Fruit fly (Drosophila melanogaster) whole organism, embryonic: Measurements from ENCODE around the gene Vlet.

Experiments
- CG10274 ChIP-seq: fragments of 200-800 bp; sonication (Bioruptor generic); optimal IDR thresholded peaks from 3 replicates; lab custom pipeline; 2017; ENCODE audit warnings: missing biosample characterization, mild to moderate bottlenecking, missing genetic modification characterization
- CG10979 ChIP-seq: fragments of 200-800 bp; sonication (Bioruptor generic); optimal IDR thresholded peaks from 2 replicates; lab custom pipeline; 2018; ENCODE audit warnings: missing biosample characterization, mild to moderate bottlenecking, missing genetic modification characterization, moderate library complexity
- CG11247 ChIP-seq: fragments of 200-800 bp; sonication (Bioruptor generic); IDR thresholded peaks from 2 replicates; pipeline ENCODE4 v1.3.6; 2022; ENCODE audit warnings: missing biosample characterization, missing genetic modification characterization
- CG11456 ChIP-seq: fragments of 200-800 bp; sonication (Bioruptor generic); IDR thresholded peaks from 3 replicates; pipeline ENCODE4 v1.3.6; 2022; ENCODE audit warnings: missing biosample characterization, missing genetic modification characterization
- CG12744 ChIP-seq: fragments of 200-800 bp; sonication (Bioruptor generic); optimal IDR thresholded peaks from 2 replicates; lab custom pipeline; 2016; ENCODE audit warnings: missing biosample characterization, missing genetic modification characterization
- CG14710 ChIP-seq: fragments of 200-800 bp; sonication (Bioruptor generic); optimal IDR thresholded peaks from 3 replicates; lab custom pipeline; 2019; ENCODE audit warnings: missing biosample characterization, mild to moderate bottlenecking, missing genetic modification characterization, moderate library complexity
- CG15601 ChIP-seq: fragments of 200-800 bp; sonication (Bioruptor generic); optimal IDR thresholded peaks from 3 replicates; lab custom pipeline; 2019; ENCODE audit warnings: missing biosample characterization, mild to moderate bottlenecking, missing genetic modification characterization, moderate library complexity
- CG1603 ChIP-seq: fragments of 200-800 bp; sonication (Bioruptor generic); optimal IDR thresholded peaks from 2 replicates; lab custom pipeline; 2019; ENCODE audit warnings: missing biosample characterization, mild to moderate bottlenecking, missing genetic modification characterization, moderate library complexity
- CG33213 ChIP-seq: fragments of 200-800 bp; sonication (Bioruptor generic); optimal IDR thresholded peaks from 3 replicates; lab custom pipeline; 2016; ENCODE audit warnings: missing biosample characterization, missing genetic modification characterization
- CG34376 ChIP-seq: fragments of 200-800 bp; sonication (Bioruptor generic); optimal IDR thresholded peaks from 2 replicates; lab custom pipeline; 2018; ENCODE audit warnings: missing biosample characterization, mild to moderate bottlenecking, missing genetic modification characterization
- CG4328 ChIP-seq: fragments of 200-800 bp; sonication (Bioruptor generic); optimal IDR thresholded peaks from 3 replicates; lab custom pipeline; 2017; ENCODE audit warnings: missing biosample characterization, missing genetic modification reagents, missing genetic modification characterization
- CG43689 ChIP-seq: fragments of 200-800 bp; sonication (Bioruptor generic); IDR thresholded peaks from 2 replicates; pipeline ENCODE4 v1.3.6; 2022; ENCODE audit warnings: missing biosample characterization, missing genetic modification characterization
- CG4404 ChIP-seq: fragments of 200-800 bp; sonication (Bioruptor generic); IDR thresholded peaks from 2 replicates; pipeline ENCODE4 v1.3.6; 2022; ENCODE audit warnings: missing biosample characterization, missing genetic modification characterization
- CG7372 ChIP-seq: fragments of 200-800 bp; sonication (Bioruptor generic); IDR thresholded peaks from 2 replicates; pipeline ENCODE4 v1.3.6; 2022; ENCODE audit warnings: missing biosample characterization, missing genetic modification characterization
- CG7786 ChIP-seq: fragments of 200-800 bp; sonication (Bioruptor generic); optimal IDR thresholded peaks from 2 replicates; lab custom pipeline; 2016; ENCODE audit warnings: missing biosample characterization, missing genetic modification characterization
- CG8290 ChIP-seq, 3 experiments: fragments of 200-800 bp; sonication (Bioruptor generic); optimal IDR thresholded peaks; 2 replicates each; lab custom pipeline; 2016 to 2019; ENCODE audit warnings: missing biosample characterization in 3 of 3, missing genetic modification characterization in 3 of 3, mild to moderate bottlenecking in 2 of 3, moderate library complexity in 1 of 3
- Camta ChIP-seq: fragments of 200-800 bp; sonication (Bioruptor generic); optimal IDR thresholded peaks from 2 replicates; lab custom pipeline; 2016; ENCODE audit warnings: missing biosample characterization, missing genetic modification characterization
- CoRest ChIP-seq: fragments of 200-800 bp; sonication (Bioruptor generic); optimal IDR thresholded peaks from 3 replicates; lab custom pipeline; 2018; ENCODE audit warnings: missing biosample characterization, mild to moderate bottlenecking, missing genetic modification characterization, moderate library complexity
- Dbx ChIP-seq: fragments of 200-800 bp; sonication (Bioruptor generic); IDR thresholded peaks from 3 replicates; pipeline ENCODE4 v1.3.6; 2022; ENCODE audit warnings: missing biosample characterization, missing genetic modification characterization
- Dip3 ChIP-seq: fragments of 200-800 bp; sonication (Bioruptor generic); optimal IDR thresholded peaks from 3 replicates; lab custom pipeline; 2016; ENCODE audit warnings: missing biosample characterization, missing genetic modification characterization
- Doc2 ChIP-seq: fragments of 200-800 bp; sonication (Bioruptor generic); IDR thresholded peaks from 2 replicates; pipeline ENCODE4 v1.3.6; 2022; ENCODE audit warnings: missing biosample characterization, missing genetic modification characterization
- Doc3 ChIP-seq: fragments of 200-800 bp; sonication (Bioruptor generic); IDR thresholded peaks from 3 replicates; pipeline ENCODE4 v1.3.6; 2022; ENCODE audit warnings: missing biosample characterization, missing genetic modification characterization; ENCODE audit not compliant: partially characterized antibody
- Elba2 ChIP-seq: fragments of 200-800 bp; sonication (Bioruptor generic); optimal IDR thresholded peaks from 3 replicates; lab custom pipeline; 2016; ENCODE audit warnings: missing biosample characterization, missing genetic modification characterization
- HLH4C ChIP-seq: fragments of 200-800 bp; sonication (Bioruptor generic); IDR thresholded peaks from 3 replicates; pipeline ENCODE4 v1.3.6; 2022; ENCODE audit warnings: missing biosample characterization, missing genetic modification characterization; ENCODE audit not compliant: partially characterized antibody
- Hmr ChIP-seq: fragments of 200-800 bp; sonication (Bioruptor generic); optimal IDR thresholded peaks from 3 replicates; lab custom pipeline; 2017; ENCODE audit warnings: mild to moderate bottlenecking, missing biosample characterization, missing genetic modification reagents, missing genetic modification characterization
- MESR4 ChIP-seq: fragments of 200-800 bp; sonication (Bioruptor generic); optimal IDR thresholded peaks from 2 replicates; lab custom pipeline; 2018; ENCODE audit warnings: missing biosample characterization, mild to moderate bottlenecking, missing genetic modification characterization, moderate library complexity
- Max ChIP-seq: fragments of 200-800 bp; sonication (Bioruptor generic); optimal IDR thresholded peaks from 2 replicates; lab custom pipeline; 2016; ENCODE audit warnings: missing biosample characterization, mild to moderate bottlenecking, missing genetic modification characterization
- Med ChIP-seq: fragments of 200-800 bp; sonication (Bioruptor generic); peaks from one replicate; lab custom pipeline; 2016; ENCODE audit warnings: missing biosample characterization, missing genetic modification characterization, mild to moderate bottlenecking, inconsistent platforms, moderate library complexity
- Ptx1 ChIP-seq: fragments of 200-800 bp; sonication (Bioruptor generic); IDR thresholded peaks from 2 replicates; pipeline ENCODE4 v1.3.6; 2022; ENCODE audit warnings: missing biosample characterization, missing genetic modification characterization
- ac ChIP-seq: fragments of 200-800 bp; sonication (Bioruptor generic); optimal IDR thresholded peaks from 3 replicates; lab custom pipeline; 2017; ENCODE audit warnings: missing biosample characterization, mild to moderate bottlenecking, missing genetic modification characterization
- al ChIP-seq: fragments of 200-800 bp; sonication (Bioruptor generic); IDR thresholded peaks from 2 replicates; pipeline ENCODE4 v1.3.6; 2022; ENCODE audit warnings: missing biosample characterization, missing genetic modification characterization
- bcd ChIP-seq: fragments of 200-800 bp; sonication (Bioruptor generic); optimal IDR thresholded peaks from 2 replicates; lab custom pipeline; 2017; ENCODE audit warnings: missing biosample characterization, mild to moderate bottlenecking, missing genetic modification characterization
- corto ChIP-seq: fragments of 200-800 bp; sonication (Bioruptor generic); optimal IDR thresholded peaks from 2 replicates; lab custom pipeline; 2016; ENCODE audit warnings: missing biosample characterization, mild to moderate bottlenecking, missing genetic modification characterization, moderate library complexity
- da ChIP-seq: fragments of 200-800 bp; sonication (Bioruptor generic); optimal IDR thresholded peaks from 2 replicates; lab custom pipeline; 2016; ENCODE audit warnings: missing biosample characterization, missing genetic modification characterization
- exex ChIP-seq: fragments of 200-800 bp; sonication (Bioruptor generic); optimal IDR thresholded peaks from 4 replicates; lab custom pipeline; 2018; ENCODE audit warnings: missing biosample characterization, mild to moderate bottlenecking, missing genetic modification characterization, moderate library complexity
- kni ChIP-seq: fragments of 200-800 bp; sonication (Bioruptor generic); optimal IDR thresholded peaks from 3 replicates; lab custom pipeline; 2017; ENCODE audit warnings: mild to moderate bottlenecking, missing biosample characterization, missing genetic modification reagents, missing genetic modification characterization
- lilli ChIP-seq: fragments of 200-800 bp; sonication (Bioruptor generic); optimal IDR thresholded peaks from 3 replicates; lab custom pipeline; 2016; ENCODE audit warnings: missing biosample characterization, missing genetic modification characterization
- mld ChIP-seq: fragments of 200-800 bp; sonication (Bioruptor generic); IDR thresholded peaks from 3 replicates; pipeline ENCODE4 v1.3.6; 2022; ENCODE audit warnings: missing biosample characterization, missing genetic modification characterization; ENCODE audit not compliant: partially characterized antibody
- nmo ChIP-seq: fragments of 200-800 bp; sonication (Bioruptor generic); optimal IDR thresholded peaks from 2 replicates; lab custom pipeline; 2018; ENCODE audit warnings: missing biosample characterization, mild to moderate bottlenecking, missing genetic modification characterization, moderate library complexity
- phol ChIP-seq: fragments of 200-800 bp; sonication (Bioruptor generic); optimal IDR thresholded peaks from 3 replicates; lab custom pipeline; 2018; ENCODE audit warnings: missing biosample characterization, mild to moderate bottlenecking, missing genetic modification characterization, moderate library complexity
- pzg ChIP-seq: fragments of 200-800 bp; sonication (Bioruptor generic); optimal IDR thresholded peaks from 3 replicates; lab custom pipeline; 2018; ENCODE audit warnings: missing biosample characterization, mild to moderate bottlenecking, missing genetic modification characterization, moderate library complexity
- sisA ChIP-seq: fragments of 200-800 bp; sonication (Bioruptor generic); IDR thresholded peaks from 2 replicates; pipeline ENCODE4 v1.3.6; 2022; ENCODE audit warnings: missing biosample characterization, missing genetic modification characterization
- stwl ChIP-seq: fragments of 200-800 bp; sonication (Bioruptor generic); optimal IDR thresholded peaks from 3 replicates; lab custom pipeline; 2018; ENCODE audit warnings: missing biosample characterization, mild to moderate bottlenecking, missing genetic modification characterization, moderate library complexity
- sug ChIP-seq: fragments of 200-800 bp; optimal IDR thresholded peaks from 2 replicates; lab custom pipeline; 2019; ENCODE audit warnings: missing biosample characterization, mild to moderate bottlenecking, missing genetic modification characterization, moderate library complexity
- zf30C ChIP-seq: fragments of 200-800 bp; sonication (Bioruptor generic); optimal IDR thresholded peaks from 3 replicates; lab custom pipeline; 2018; ENCODE audit warnings: missing biosample characterization, mild to moderate bottlenecking, missing genetic modification characterization
- zfh2 ChIP-seq: fragments of 200-800 bp; sonication (Bioruptor generic); optimal IDR thresholded peaks from 2 replicates; lab custom pipeline; 2016; ENCODE audit warnings: missing biosample characterization, missing genetic modification characterization

Gene Vlet

dm6 chrX:11720138-11720537 is 41.7 kb upstream of the Vlet start, which contains the start of gene Tango10 (continued):
- TF ChIP-seq CG7372 (GFP tag; lab: Robert Waterston, UW) = peak; percentile 41; the same call in 1 of the 2 replicates
- TF ChIP-seq Ptx1 (GFP tag; lab: Robert Waterston, UW) = peak; percentile 62
- no peak for TF ChIP-seq CG10274 (GFP tag; lab: Kevin White, UChicago)
- TF ChIP-seq Dbx (GFP tag; lab: Robert Waterston, UW) = peak; percentile 75
- peak; percentile 20 for TF ChIP-seq bcd (GFP tag; lab: Kevin White, UChicago)
- TF ChIP-seq sug (tag; lab: Kevin White, UChicago) = peak; percentile 53
- TF ChIP-seq CG4404 (GFP tag; lab: Robert Waterston, UW) = peak; percentile 66
- TF ChIP-seq CoRest (tag; lab: Kevin White, UChicago) = peak; percentile 61
- TF ChIP-seq Elba2 = no peak
- peak; percentile 17 for TF ChIP-seq CG33213 (GFP tag; lab: Kevin White, UChicago)
- peak; percentile 58 for TF ChIP-seq sisA (GFP tag; lab: Robert Waterston, UW)
- TF ChIP-seq CG8290 (GFP tag; optimal IDR thresholded peaks at IDR 0.05; lab: Kevin White, UChicago) = no peak
- TF ChIP-seq CG8290 (tag; optimal IDR thresholded peaks at IDR 0.05; lab: Kevin White, UChicago) = peak in 1 of 2 experiments; percentile 60
- peak; percentile 61 for TF ChIP-seq zfh2 (GFP tag; lab: Kevin White, UChicago)
- peak; percentile 44 for TF ChIP-seq stwl (tag; lab: Kevin White, UChicago)
- no peak for TF ChIP-seq corto (GFP tag; lab: Kevin White, UChicago)
- peak; percentile 60 for TF ChIP-seq nmo
- TF ChIP-seq CG12744 (GFP tag; lab: Kevin White, UChicago) = no peak
- peak; percentile 42 for TF ChIP-seq CG15601 (tag; lab: Kevin White, UChicago)
- no peak for TF ChIP-seq CG11247 (GFP tag; lab: Robert Waterston, UW)
- peak; percentile 24; the same call in 1 of the 2 replicates for TF ChIP-seq al (GFP tag; lab: Robert Waterston, UW)
- TF ChIP-seq Dip3 (GFP tag; lab: Kevin White, UChicago) = peak; percentile 36
- no peak for TF ChIP-seq CG43689 (GFP tag; lab: Robert Waterston, UW)

dm6 chrX:11717892-11718291 is 39.5 kb upstream of the Vlet start:
- TF ChIP-seq sug (tag; lab: Kevin White, UChicago) (peak; percentile 42), exex (tag; lab: Kevin White, UChicago) (peak; percentile 73), zf30C (GFP tag; lab: Kevin White, UChicago) (no peak), CG34376 (GFP tag; lab: Kevin White, UChicago) (peak; percentile 67), CG10979 (tag; lab: Kevin White, UChicago) (no peak), Med (GFP tag; lab: Kevin White, UChicago) (peak; percentile 0)

DNA sequence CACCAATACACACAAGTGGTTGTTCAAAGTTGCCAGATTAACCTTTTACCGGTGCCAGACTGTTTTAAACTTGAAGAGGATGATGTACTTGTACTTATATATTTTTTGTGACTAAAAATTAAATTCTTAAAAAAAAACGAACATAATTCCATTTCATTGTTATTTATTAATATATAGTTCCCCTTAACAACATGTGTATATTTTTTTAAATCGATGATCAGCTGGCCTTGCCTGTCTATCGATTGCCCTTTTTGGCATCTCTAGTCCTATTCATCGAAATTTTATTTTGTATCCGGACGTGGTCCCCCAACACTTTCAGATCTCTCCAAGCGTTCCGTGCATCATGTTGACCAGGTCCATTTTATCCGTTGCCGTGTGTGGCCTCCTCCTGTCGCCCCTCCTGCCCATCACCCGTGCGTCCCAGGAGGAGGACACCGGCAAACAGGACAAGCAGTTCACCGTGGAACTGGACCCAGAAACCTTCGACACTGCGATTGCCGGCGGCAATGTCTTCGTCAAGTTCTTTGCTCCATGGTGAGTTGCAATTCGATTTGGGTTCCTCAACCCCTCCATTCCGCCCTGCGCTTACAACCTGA is 38.4 kb upstream of the Vlet start, which contains the start of gene prtp:
TSS of gene prtp (plus strand) at position 26 of the 596 bp plus-strand sequence.
- TF ChIP-seq phol (peak; percentile 27), Camta (GFP tag; lab: Kevin White, UChicago) (peak; percentile 12), MESR4 (GFP tag; lab: Kevin White, UChicago) (peak; percentile 58), CG11456 (GFP tag; lab: Robert Waterston, UW) (no peak), pzg (GFP tag; lab: Kevin White, UChicago) (peak; percentile 67), CG4328 (no peak), CG1603 (tag; lab: Kevin White, UChicago) (peak; percentile 4), Doc2 (GFP tag; lab: Robert Waterston, UW) (no peak), CG7786 (GFP tag; lab: Kevin White, UChicago) (no peak), CG14710 (peak; percentile 71), Max (GFP tag; lab: Kevin White, UChicago) (peak; percentile 20), kni (GFP tag; lab: Kevin White, UChicago) (peak; percentile 34), Doc3 (GFP tag; lab: Robert Waterston, UW) (no peak; the same call in 2 of the 3 replicates), mld (0 out of 3 replicates have a peak, but pooled peaks have one; percentile 21), ac (no peak), lilli (GFP tag; lab: Kevin White, UChicago) (peak; percentile 6), HLH4C (peak; percentile 56; the same call in 2 of the 3 replicates), da (GFP tag; lab: Kevin White, UChicago) (no peak), Hmr (GFP tag; lab: Kevin White, UChicago) (peak; percentile 14)
